Fruit fly (Drosophila melanogaster) whole organism, wandering third instar larva: ENCODE data around the gene TTLL3A.

ENCODE experiments used
- Abd-B ChIP-seq: fragments of >200 bp; optimal IDR thresholded peaks from 2 replicates; lab custom pipeline; 2017; ENCODE audit warnings: missing biosample characterization, missing genetic modification characterization
- CG32264 ChIP-seq: fragments of 200-800 bp; sonication (Bioruptor generic); optimal IDR thresholded peaks from 2 replicates; lab custom pipeline; 2016; ENCODE audit warnings: missing biosample characterization, missing genetic modification characterization
- CG9705 ChIP-seq: fragments of 200-800 bp; sonication (Bioruptor generic); optimal IDR thresholded peaks from 2 replicates; lab custom pipeline; 2018; ENCODE audit warnings: missing biosample characterization, mild to moderate bottlenecking, missing genetic modification characterization
- CrebA ChIP-seq: fragments of 200-800 bp; sonication (Bioruptor generic); optimal IDR thresholded peaks from 2 replicates; lab custom pipeline; 2016; ENCODE audit warnings: missing biosample characterization, mild to moderate bottlenecking, missing genetic modification characterization, borderline replicate concordance
- Dif ChIP-seq: fragments of 200-275, 200-300 bp; sonication (Bioruptor generic); optimal IDR thresholded peaks from 2 replicates; lab custom pipeline; 2018; ENCODE audit warnings: missing biosample characterization, missing genetic modification characterization; ENCODE audit not compliant: partially characterized antibody
- HLH106 ChIP-seq: fragments of 200-800 bp; optimal IDR thresholded peaks from 3 replicates; lab custom pipeline; 2019; ENCODE audit warnings: missing biosample characterization, mild to moderate bottlenecking, missing genetic modification characterization, moderate library complexity
- Hnf4 ChIP-seq: fragments of 200-800 bp; sonication (Bioruptor generic); optimal IDR thresholded peaks from 2 replicates; lab custom pipeline; 2016; ENCODE audit warnings: missing biosample characterization, mild to moderate bottlenecking, missing genetic modification characterization
- Hr83 ChIP-seq: fragments of 200-300 bp; sonication (Bioruptor generic); optimal IDR thresholded peaks from 2 replicates; lab custom pipeline; 2016; ENCODE audit warnings: missing biosample characterization, mild to moderate bottlenecking, missing genetic modification characterization, moderate library complexity; ENCODE audit not compliant: poor library complexity, severe bottlenecking
- Mio ChIP-seq: sonication (Bioruptor generic); optimal IDR thresholded peaks from 2 replicates; lab custom pipeline; 2016; ENCODE audit warnings: missing biosample characterization, missing genetic modification characterization
- OdsH ChIP-seq: fragments of 200-800 bp; sonication (Bioruptor generic); optimal IDR thresholded peaks from 2 replicates; lab custom pipeline; 2016; ENCODE audit warnings: missing biosample characterization, mild to moderate bottlenecking, missing genetic modification characterization
- Rel ChIP-seq, 2 experiments: fragments of 200-800 bp; sonication (Bioruptor generic) in 1 of 2; optimal IDR thresholded peaks; 2 replicates in 1 of 2; 3 replicates in 1 of 2; lab custom pipeline; 2016 to 2019; ENCODE audit warnings: mild to moderate bottlenecking in 2 of 2, missing biosample characterization in 2 of 2, missing genetic modification characterization in 2 of 2, moderate library complexity in 1 of 2
- Sp1 ChIP-seq: fragments of 200-800 bp; sonication (Bioruptor generic); optimal IDR thresholded peaks from 3 replicates; lab custom pipeline; 2019; ENCODE audit warnings: missing biosample characterization, mild to moderate bottlenecking, missing genetic modification characterization, moderate library complexity
- Vsx2 ChIP-seq: fragments of 200-300, 225-300 bp; sonication (Bioruptor generic); optimal IDR thresholded peaks from 2 replicates; lab custom pipeline; 2018; ENCODE audit warnings: missing biosample characterization, missing genetic modification characterization; ENCODE audit not compliant: partially characterized antibody
- br ChIP-seq: fragments of 200-800 bp; sonication (Bioruptor generic); optimal IDR thresholded peaks from 2 replicates; lab custom pipeline; 2016; ENCODE audit warnings: missing biosample characterization, missing genetic modification characterization
- brk ChIP-seq: fragments of 200-800 bp; sonication (Bioruptor generic); optimal IDR thresholded peaks from 2 replicates; lab custom pipeline; 2016; ENCODE audit warnings: missing biosample characterization, mild to moderate bottlenecking, missing genetic modification characterization
- dmrt93B ChIP-seq: fragments of 200-800 bp; sonication (Bioruptor generic); optimal IDR thresholded peaks from 2 replicates; lab custom pipeline; 2018; ENCODE audit warnings: missing biosample characterization, mild to moderate bottlenecking, missing genetic modification characterization
- dsf ChIP-seq: sonication (Bioruptor generic); optimal IDR thresholded peaks from 2 replicates; lab custom pipeline; 2016; ENCODE audit warnings: missing biosample characterization, missing genetic modification characterization, borderline replicate concordance
- ey ChIP-seq: fragments of 200-800 bp; sonication (Bioruptor generic); optimal IDR thresholded peaks from 2 replicates; lab custom pipeline; 2016; ENCODE audit warnings: missing biosample characterization, missing genetic modification characterization
- foxo ChIP-seq, 2 experiments: fragments of 200-800 bp; sonication (Bioruptor generic); optimal IDR thresholded peaks; 2 replicates in 1 of 2; 3 replicates in 1 of 2; lab custom pipeline; 2016 to 2017; ENCODE audit warnings: missing biosample characterization in 2 of 2, missing genetic modification characterization in 2 of 2
- fru ChIP-seq: fragments of 200-800 bp; sonication (Bioruptor generic); optimal IDR thresholded peaks from 3 replicates; lab custom pipeline; 2016; ENCODE audit warnings: missing biosample characterization, mild to moderate bottlenecking, missing genetic modification characterization
- h ChIP-seq: fragments of 200-800 bp; sonication (Bioruptor generic); optimal IDR thresholded peaks from 3 replicates; lab custom pipeline; 2016; ENCODE audit warnings: missing biosample characterization, mild to moderate bottlenecking, missing genetic modification characterization
- jim ChIP-seq: fragments of 175-275, 200-325 bp; sonication (Bioruptor generic); optimal IDR thresholded peaks from 2 replicates; lab custom pipeline; 2016; ENCODE audit warnings: missing biosample characterization, mild to moderate bottlenecking, missing genetic modification characterization
- lola ChIP-seq: fragments of >200 bp; optimal IDR thresholded peaks from 2 replicates; lab custom pipeline; 2017; ENCODE audit warnings: missing biosample characterization, missing genetic modification characterization
- pan ChIP-seq: fragments of >200 bp; optimal IDR thresholded peaks from 2 replicates; lab custom pipeline; 2017
- psq ChIP-seq: fragments of 200-800 bp; sonication (Bioruptor generic); optimal IDR thresholded peaks from 3 replicates; lab custom pipeline; 2017; ENCODE audit warnings: missing biosample characterization, mild to moderate bottlenecking, missing genetic modification characterization, moderate library complexity
- rgr ChIP-seq: fragments of 200-800 bp; sonication (Bioruptor generic); optimal IDR thresholded peaks from 3 replicates; lab custom pipeline; 2016; ENCODE audit warnings: missing biosample characterization, mild to moderate bottlenecking, missing genetic modification characterization
- sage ChIP-seq: fragments of 200-800 bp; sonication (Bioruptor generic); optimal IDR thresholded peaks from 2 replicates; lab custom pipeline; 2016; ENCODE audit warnings: missing biosample characterization, mild to moderate bottlenecking, missing genetic modification characterization
- sv ChIP-seq: fragments of 200-800 bp; sonication (Bioruptor generic); optimal IDR thresholded peaks from 3 replicates; lab custom pipeline; 2016; ENCODE audit warnings: missing biosample characterization, missing genetic modification characterization
- tai ChIP-seq: sonication (Bioruptor generic); optimal IDR thresholded peaks from 2 replicates; lab custom pipeline; 2016; ENCODE audit warnings: missing biosample characterization, missing genetic modification characterization
- usp ChIP-seq: fragments of >200 bp; optimal IDR thresholded peaks from 2 replicates; lab custom pipeline; 2017; ENCODE audit warnings: missing biosample characterization, missing genetic modification characterization
- woc ChIP-seq: sonication (Bioruptor generic); optimal IDR thresholded peaks from 2 replicates; lab custom pipeline; 2016; ENCODE audit warnings: missing biosample characterization, mild to moderate bottlenecking, missing genetic modification characterization

Gene TTLL3A

DNA sequence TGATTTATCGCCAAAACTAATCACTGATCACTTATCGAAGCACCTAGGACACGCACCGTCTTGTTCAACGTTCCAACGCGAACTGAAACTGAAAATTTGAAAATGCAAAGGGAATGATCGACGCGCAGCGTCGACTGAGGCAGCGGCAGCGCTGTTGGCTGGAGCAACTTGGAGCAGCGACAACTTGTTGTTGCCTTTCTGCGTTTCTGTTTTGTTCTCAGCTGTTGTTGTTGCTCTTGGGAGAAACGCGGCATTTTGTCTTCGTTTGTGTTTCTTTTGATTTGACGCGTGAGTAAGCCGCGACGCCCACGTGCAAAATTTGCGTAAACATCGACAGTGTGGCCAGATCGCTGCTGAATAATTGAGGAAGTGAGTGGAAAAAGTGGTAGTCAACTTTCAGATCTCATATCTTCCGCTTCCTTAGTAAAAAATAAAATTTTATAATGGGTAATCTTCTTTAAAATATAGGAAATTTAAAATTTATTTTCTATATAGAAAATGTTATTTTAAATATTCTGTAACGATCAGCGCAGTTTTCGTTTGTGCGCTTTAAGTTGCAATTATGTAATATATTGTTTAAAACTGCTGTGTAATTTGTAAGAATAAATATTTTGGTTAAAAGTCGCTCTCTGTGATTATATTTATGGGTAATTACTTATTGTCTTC is 30.9 kb downstream of the TTLL3A start, which contains the start of gene Tsp:
Gene Tsp (minus strand): TSS at position 90 of the 666 bp plus-strand sequence.
- TF ChIP-seq Hnf4 (GFP tag; lab: Kevin White, UChicago) (no peak), psq (peak; percentile 8)

DNA sequence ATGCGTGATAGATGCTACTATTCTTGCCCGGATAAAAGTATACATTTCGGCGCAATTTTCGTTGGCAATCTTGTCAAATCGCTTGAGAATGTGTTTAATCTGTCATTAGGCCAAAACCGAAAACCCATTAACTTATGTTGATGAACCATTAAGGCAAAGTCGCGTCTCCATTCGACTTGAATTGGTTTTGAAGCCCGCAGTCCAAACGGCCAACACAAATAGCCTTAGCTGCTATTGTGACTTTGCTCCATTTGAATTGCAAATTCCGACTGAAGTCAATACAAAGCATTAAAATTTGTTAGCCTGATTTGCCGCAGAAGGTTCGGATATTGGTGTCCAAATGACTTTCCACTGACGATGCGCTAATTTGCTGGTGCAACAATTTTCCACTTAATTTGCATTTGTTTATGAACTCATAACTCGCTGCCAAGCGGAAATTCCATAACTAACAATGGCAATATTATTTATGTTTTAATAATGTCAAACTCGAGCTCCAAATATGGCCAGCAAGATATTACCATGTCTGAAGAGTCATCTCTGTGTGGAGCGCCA is 33.5 kb downstream of the TTLL3A start:
- TF ChIP-seq Abd-B (GFP tag; lab: Kevin White, UChicago) (no peak), Mio (GFP tag; lab: Kevin White, UChicago) (no peak), sv (GFP tag; lab: Kevin White, UChicago) (no peak), OdsH (GFP tag; lab: Kevin White, UChicago) (no peak), usp (GFP tag; lab: Kevin White, UChicago) (no peak), pan (lab: Kevin White, UChicago) (no peak), CG32264 (GFP tag; lab: Kevin White, UChicago) (no peak), lola (GFP tag; lab: Kevin White, UChicago) (no peak), foxo (GFP tag; optimal IDR thresholded peaks at IDR 0.05; lab: Kevin White, UChicago) (no peak), CG9705 (GFP tag; lab: Kevin White, UChicago) (no peak), tai (GFP tag; lab: Kevin White, UChicago) (no peak), Rel (GFP tag; optimal IDR thresholded peaks at IDR 0.05; lab: Kevin White, UChicago) (no peak), Rel (tag; optimal IDR thresholded peaks at IDR 0.05; lab: Kevin White, UChicago) (no peak), CrebA (no peak), Hnf4 (GFP tag; lab: Kevin White, UChicago) (no peak), h (GFP tag; lab: Kevin White, UChicago) (no peak)

DNA sequence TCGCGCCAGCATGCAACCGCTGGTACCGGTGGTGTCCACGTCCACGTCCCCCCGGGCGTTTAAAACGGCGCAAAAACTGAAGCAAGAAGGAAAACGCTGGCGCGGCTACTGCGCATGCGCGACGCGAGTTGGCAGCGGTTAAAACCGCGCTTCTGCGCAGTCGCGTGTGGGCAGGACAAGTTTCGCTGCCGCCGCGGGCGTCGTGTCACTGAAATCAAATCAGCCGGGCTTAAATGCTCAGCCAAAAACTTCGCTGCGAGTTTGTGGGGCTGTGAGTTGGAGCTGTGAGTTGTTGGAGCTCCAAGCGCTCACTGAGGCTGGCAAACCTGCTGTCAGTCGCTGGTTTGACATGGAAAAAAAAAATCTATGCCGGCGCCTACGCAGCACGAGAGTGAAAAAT is 34.9 kb downstream of the TTLL3A start:
- no peak for TF ChIP-seq brk (GFP tag; lab: Kevin White, UChicago)
- no peak for TF ChIP-seq usp (GFP tag; lab: Kevin White, UChicago)
- TF ChIP-seq Vsx2 (GFP tag; lab: Kevin White, UChicago) = no peak
- no peak for TF ChIP-seq OdsH (GFP tag; lab: Kevin White, UChicago)
- TF ChIP-seq, all 38 proteins: peak for 0

DNA sequence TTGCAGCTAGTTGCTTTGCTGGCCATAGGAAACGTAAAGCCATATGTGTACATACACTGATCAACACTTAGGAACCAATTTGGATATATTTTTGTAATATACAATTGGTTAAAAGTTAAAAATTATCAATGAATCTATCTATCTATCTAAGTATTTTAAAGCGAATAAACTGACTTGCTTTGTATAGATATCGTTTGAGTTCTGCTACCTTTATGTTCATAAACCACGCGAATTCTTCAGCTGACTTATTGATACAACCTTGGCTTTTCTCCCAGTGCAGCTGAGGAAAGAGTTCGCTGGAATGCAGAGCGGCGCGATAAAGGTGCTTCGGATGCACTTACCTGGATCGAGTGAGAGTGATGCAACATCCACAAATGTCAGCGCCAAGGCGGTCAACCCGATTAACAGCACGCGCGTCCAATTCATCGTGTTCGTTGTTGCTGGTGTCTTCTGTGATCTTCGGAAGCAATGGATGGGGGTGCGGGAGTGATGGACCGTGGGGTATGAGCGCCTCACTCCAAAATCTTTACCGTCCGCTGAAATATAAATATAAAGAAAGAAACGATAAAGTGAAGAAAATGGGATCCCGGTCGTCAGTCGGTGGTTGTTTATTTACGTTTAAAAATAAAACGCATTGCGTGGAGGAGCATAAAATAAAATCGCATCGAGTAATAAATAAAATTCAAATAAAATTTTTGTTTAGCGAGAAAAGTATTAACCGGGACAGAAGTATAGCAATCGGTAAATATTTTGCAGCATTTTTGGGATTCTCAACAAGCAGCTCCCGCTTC is 38.4 kb downstream of the TTLL3A start:
- TF ChIP-seq h (GFP tag; lab: Kevin White, UChicago) = peak; percentile 5
- TF ChIP-seq foxo (GFP tag; optimal IDR thresholded peaks at IDR 0.05; lab: Kevin White, UChicago) = peak in 1 of 2 experiments; percentile 5
- TF ChIP-seq dsf = no peak
- peak; percentile 16 for TF ChIP-seq fru (GFP tag; lab: Kevin White, UChicago)
- TF ChIP-seq HLH106 (tag; lab: Kevin White, UChicago) = no peak

DNA sequence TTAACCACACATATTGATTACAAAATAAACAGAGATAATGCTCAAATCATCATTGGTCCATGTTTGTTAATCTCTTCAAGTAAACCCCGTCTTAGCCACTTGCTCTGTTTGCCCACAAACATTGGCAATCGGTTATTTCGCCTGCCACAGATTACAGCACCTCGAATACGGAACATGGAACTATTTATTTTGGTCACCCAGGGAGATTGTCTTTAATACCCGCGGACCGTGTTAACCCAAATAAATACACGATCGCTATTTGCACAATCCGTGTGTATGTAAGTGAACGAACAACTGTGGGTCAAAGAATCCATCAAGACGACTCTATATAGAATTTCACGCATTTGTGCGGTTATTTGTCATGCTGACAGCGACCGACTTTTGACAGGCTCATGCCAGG is 39.2 kb downstream of the TTLL3A start:
- no peak for TF ChIP-seq sv (GFP tag; lab: Kevin White, UChicago)
- no peak for TF ChIP-seq sage (GFP tag; lab: Kevin White, UChicago)
- no peak for TF ChIP-seq Dif (GFP tag; lab: Kevin White, UChicago)
- TF ChIP-seq CG32264 (GFP tag; lab: Kevin White, UChicago) = no peak
- TF ChIP-seq HLH106 (tag; lab: Kevin White, UChicago) = no peak
- no peak for TF ChIP-seq woc (GFP tag; lab: Kevin White, UChicago)
- TF ChIP-seq Hr83 = no peak
- no peak for TF ChIP-seq rgr (GFP tag; lab: Kevin White, UChicago)

DNA sequence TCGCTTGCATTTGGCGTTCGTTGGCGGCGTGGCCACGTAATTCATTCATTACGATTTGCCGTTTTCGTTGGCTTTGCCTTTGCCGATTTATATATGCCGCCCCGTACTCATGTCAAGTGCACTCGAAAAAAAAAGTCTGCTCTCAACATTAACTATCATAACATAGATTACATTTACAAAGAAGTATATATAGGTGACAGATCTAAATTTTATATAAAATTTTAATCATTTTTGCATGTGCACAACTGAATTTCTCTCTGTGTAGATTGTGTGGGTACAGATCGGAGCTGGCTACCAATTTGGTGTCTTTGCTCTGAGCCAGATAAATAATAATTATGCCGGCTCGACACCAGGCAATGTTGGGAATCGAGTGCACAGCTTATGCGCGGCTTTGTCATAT is 41.6 kb downstream of the TTLL3A start:
- TF ChIP-seq psq (peak; percentile 51), Mio (GFP tag; lab: Kevin White, UChicago) (no peak), HLH106 (tag; lab: Kevin White, UChicago) (peak; percentile 68), CG32264 (GFP tag; lab: Kevin White, UChicago) (peak; percentile 14), woc (GFP tag; lab: Kevin White, UChicago) (no peak), dmrt93B (GFP tag; lab: Kevin White, UChicago) (peak; percentile 31), OdsH (GFP tag; lab: Kevin White, UChicago) (peak; percentile 60), h (GFP tag; lab: Kevin White, UChicago) (peak; percentile 63), ey (peak; percentile 63), dsf (no peak), br (GFP tag; lab: Kevin White, UChicago) (peak; percentile 70), rgr (GFP tag; lab: Kevin White, UChicago) (peak; percentile 66), Hnf4 (GFP tag; lab: Kevin White, UChicago) (peak; percentile 48), fru (GFP tag; lab: Kevin White, UChicago) (peak; percentile 71), jim (GFP tag; lab: Kevin White, UChicago) (no peak), foxo (GFP tag; optimal IDR thresholded peaks at IDR 0.05; lab: Kevin White, UChicago) (peak in 1 of 2 experiments; percentile 59), pan (lab: Kevin White, UChicago) (no peak), Sp1 (GFP tag; lab: Kevin White, UChicago) (peak; percentile 52)
